Worm (Caenorhabditis elegans) whole organism, L1 larva: ENCODE results near the gene sams-5.
"Not testable (repeated sequence)": the region's sequence is repeated elsewhere in the genome, so short reads cannot be mapped to it uniquely, and the experiment has no call there.

Source experiments
- aha-1 ChIP-seq: fragments of 150-350 bp; optimal IDR thresholded peaks from 2 replicates; lab custom pipeline; 2014; ENCODE audit warnings: missing biosample characterization, missing genetic modification characterization
- alr-1 ChIP-seq: fragments of 200-800 bp; sonication (Bioruptor generic); optimal IDR thresholded peaks from 2 replicates; lab custom pipeline; 2018; ENCODE audit warnings: borderline replicate concordance, mild to moderate bottlenecking, missing genetic modification characterization, missing compliant biosample characterization
- aly-2 ChIP-seq: fragments of 150-350 bp; optimal IDR thresholded peaks from 2 replicates; lab custom pipeline; 2014; ENCODE audit warnings: missing biosample characterization, missing genetic modification characterization
- blmp-1 ChIP-seq: fragments of 150-350 bp; optimal IDR thresholded peaks from 2 replicates; lab custom pipeline; 2014; ENCODE audit warnings: missing biosample characterization, missing genetic modification characterization
- ceh-63 ChIP-seq: fragments of 200-800 bp; sonication (Bioruptor generic); optimal IDR thresholded peaks from 2 replicates; lab custom pipeline; 2018; ENCODE audit warnings: mild to moderate bottlenecking, missing genetic modification characterization, missing compliant biosample characterization
- ceh-90 ChIP-seq: sonication (generic microtip); optimal IDR thresholded peaks from 2 replicates; lab custom pipeline; 2016; ENCODE audit warnings: missing genetic modification characterization, missing compliant biosample characterization
- ces-1 ChIP-seq: fragments of 150-350 bp; optimal IDR thresholded peaks from 2 replicates; lab custom pipeline; 2014; ENCODE audit warnings: missing biosample characterization, missing genetic modification reagents, missing genetic modification characterization
- efl-1 ChIP-seq, 4 experiments: fragments of 150-350 bp; optimal IDR thresholded peaks in 3 of 4; peaks in 1 of 4; 1 replicate in 1 of 4; 2 replicates in 3 of 4; lab custom pipeline; 2014; ENCODE audit warnings: missing biosample characterization in 2 of 4, missing genetic modification characterization in 2 of 4, missing genetic modification reagents in 2 of 4
- egl-27 ChIP-seq, 2 experiments: fragments of 150-350 bp in 1 of 2; sonication (generic microtip); optimal IDR thresholded peaks; 3 replicates each; lab custom pipeline; 2017 to 2018; ENCODE audit warnings: missing biosample characterization in 2 of 2, missing genetic modification characterization in 2 of 2, missing genetic modification reagents in 2 of 2
- ets-5 ChIP-seq: fragments of 200-800 bp; sonication (Bioruptor generic); IDR thresholded peaks from 2 replicates; pipeline ENCODE4 v1.3.6; 2022; ENCODE audit warnings: missing genetic modification characterization, missing compliant biosample characterization
- fos-1 ChIP-seq: fragments of 150-350 bp; optimal IDR thresholded peaks from 2 replicates; lab custom pipeline; 2014; ENCODE audit warnings: missing biosample characterization, missing genetic modification characterization
- hlh-17 ChIP-seq: fragments of 200-800 bp; sonication (Bioruptor generic); optimal IDR thresholded peaks from 2 replicates; lab custom pipeline; 2018; ENCODE audit warnings: missing genetic modification characterization, mild to moderate bottlenecking, missing compliant biosample characterization, moderate library complexity, borderline replicate concordance
- hlh-4 ChIP-seq: sonication (generic microtip); optimal IDR thresholded peaks from 2 replicates; lab custom pipeline; 2016; ENCODE audit warnings: mild to moderate bottlenecking, missing genetic modification characterization, missing compliant biosample characterization
- isw-1 ChIP-seq: fragments of 200-800 bp; sonication (Bioruptor generic); IDR thresholded peaks from 2 replicates; pipeline ENCODE4 v1.3.6; 2022; ENCODE audit warnings: missing genetic modification characterization, missing compliant biosample characterization
- jun-1 ChIP-seq: fragments of 150-350 bp; optimal IDR thresholded peaks from 2 replicates; lab custom pipeline; 2014; ENCODE audit warnings: missing biosample characterization, missing genetic modification reagents, missing genetic modification characterization
- lsy-2 ChIP-seq, 2 experiments: fragments of 150-350 bp; optimal IDR thresholded peaks; 2 replicates each; lab custom pipeline; 2014; ENCODE audit warnings: missing biosample characterization in 2 of 2, missing genetic modification characterization in 2 of 2
- mef-2 ChIP-seq: fragments of 150-350 bp; optimal IDR thresholded peaks from 2 replicates; lab custom pipeline; 2014; ENCODE audit warnings: missing biosample characterization, missing genetic modification characterization
- mep-1 ChIP-seq: fragments of 150-350 bp; optimal IDR thresholded peaks from 2 replicates; lab custom pipeline; 2014; ENCODE audit warnings: missing biosample characterization, missing genetic modification characterization
- nhr-11 ChIP-seq: fragments of 150-350 bp; optimal IDR thresholded peaks from 2 replicates; lab custom pipeline; 2014; ENCODE audit warnings: missing biosample characterization, missing genetic modification characterization
- nhr-12 ChIP-seq: sonication (generic microtip); optimal IDR thresholded peaks from 2 replicates; lab custom pipeline; 2017; ENCODE audit warnings: missing biosample characterization, missing genetic modification characterization
- nhr-19 ChIP-seq: fragments of 200-800 bp; sonication (Bioruptor generic); conservative IDR thresholded peaks from 2 replicates; pipeline ENCODE4 v1.3.6; 2022; ENCODE audit warnings: missing genetic modification characterization, missing compliant biosample characterization
- nhr-20 ChIP-seq: sonication (generic microtip); optimal IDR thresholded peaks from 2 replicates; lab custom pipeline; 2016; ENCODE audit warnings: mild to moderate bottlenecking, missing genetic modification characterization, missing compliant biosample characterization
- nhr-237 ChIP-seq: fragments of 150-350 bp; optimal IDR thresholded peaks from 2 replicates; lab custom pipeline; 2014; ENCODE audit warnings: missing biosample characterization, missing genetic modification characterization
- nhr-28 ChIP-seq: fragments of 150-350 bp; optimal IDR thresholded peaks from 2 replicates; lab custom pipeline; 2014; ENCODE audit warnings: missing biosample characterization, missing genetic modification characterization
- nhr-71 ChIP-seq: sonication (generic microtip); optimal IDR thresholded peaks from 2 replicates; lab custom pipeline; 2016; ENCODE audit warnings: mild to moderate bottlenecking, missing genetic modification characterization, moderate library complexity, missing compliant biosample characterization
- nhr-85 ChIP-seq: sonication (generic microtip); peaks from one replicate; lab custom pipeline; 2016; ENCODE audit warnings: missing genetic modification characterization, inconsistent platforms, missing compliant biosample characterization
- pag-3 ChIP-seq: sonication (generic microtip); optimal IDR thresholded peaks from 2 replicates; lab custom pipeline; 2017; ENCODE audit warnings: missing genetic modification characterization, mild to moderate bottlenecking, missing compliant biosample characterization, antibody characterized with exemption, borderline replicate concordance; ENCODE audit not compliant: insufficient read depth
- pax-3 ChIP-seq: fragments of 200-800 bp; sonication (Bioruptor generic); optimal IDR thresholded peaks from 2 replicates; lab custom pipeline; 2018; ENCODE audit warnings: mild to moderate bottlenecking, missing genetic modification characterization, moderate library complexity, missing compliant biosample characterization
- sup-37 ChIP-seq: fragments of 200-800 bp; sonication (Bioruptor generic); optimal IDR thresholded peaks from 2 replicates; lab custom pipeline; 2018; ENCODE audit warnings: mild to moderate bottlenecking, missing genetic modification characterization, missing compliant biosample characterization
- tbx-2 ChIP-seq: sonication (generic microtip); optimal IDR thresholded peaks from 2 replicates; lab custom pipeline; 2016; ENCODE audit warnings: missing genetic modification characterization, missing compliant biosample characterization
- unc-130 ChIP-seq: fragments of 150-350 bp; optimal IDR thresholded peaks from 2 replicates; lab custom pipeline; 2017; ENCODE audit warnings: missing biosample characterization, missing genetic modification characterization, inconsistent platforms
- unc-30 ChIP-seq: sonication (generic microtip); optimal IDR thresholded peaks from 2 replicates; lab custom pipeline; 2017; ENCODE audit warnings: missing biosample characterization, missing genetic modification characterization
- unc-62 ChIP-seq: fragments of 150-350 bp; optimal IDR thresholded peaks from 2 replicates; lab custom pipeline; 2014; ENCODE audit warnings: missing biosample characterization, missing genetic modification reagents, missing genetic modification characterization
- unc-86 ChIP-seq: sonication (generic microtip); optimal IDR thresholded peaks from 2 replicates; lab custom pipeline; 2016; ENCODE audit warnings: missing genetic modification characterization, missing compliant biosample characterization
- vab-15 ChIP-seq: sonication (generic microtip); optimal IDR thresholded peaks from 2 replicates; lab custom pipeline; 2017; ENCODE audit warnings: missing genotype, mild to moderate bottlenecking, missing genetic modification characterization, missing compliant biosample characterization
- xbp-1 ChIP-seq: sonication (generic microtip); optimal IDR thresholded peaks from 2 replicates; lab custom pipeline; 2016; ENCODE audit warnings: missing genetic modification characterization, missing compliant biosample characterization
- zip-4 ChIP-seq: fragments of 200-800 bp; sonication (Bioruptor generic); optimal IDR thresholded peaks from 2 replicates; lab custom pipeline; 2018; ENCODE audit warnings: mild to moderate bottlenecking, missing genetic modification characterization, moderate library complexity, missing compliant biosample characterization
- ztf-11 ChIP-seq, 2 experiments: sonication (generic microtip); optimal IDR thresholded peaks; 2 replicates each; lab custom pipeline; 2016 to 2017; ENCODE audit warnings: missing genetic modification characterization in 2 of 2, missing biosample characterization in 1 of 2, missing compliant biosample characterization in 1 of 2

sams-5 gene

ce11 chrIV:6321667-6322066 lies 42.3 kb upstream of the sams-5 start, which contains the start of gene Y73B6BL.29 (continued):
- TF ChIP-seq sup-37 (GFP tag; lab: Kevin White, UChicago), result peak; percentile 78
- no peak for TF ChIP-seq pag-3 (tag; lab: Kevin White, UChicago)
- TF ChIP-seq nhr-20 (tag; lab: Kevin White, UChicago), result peak; percentile 95
- TF ChIP-seq ceh-90 (tag; lab: Kevin White, UChicago), result peak; percentile 100
- TF ChIP-seq efl-1 (optimal IDR thresholded peaks at IDR 0.05; lab: Kevin White, UChicago), result peak; percentile 83 to 98
- TF ChIP-seq efl-1 (GFP tag; optimal IDR thresholded peaks at IDR 0.05 in 1 of 2; lab: Kevin White, UChicago), result peak; percentile 98 to 99
- TF ChIP-seq ceh-63 (GFP tag; lab: Kevin White, UChicago), result peak; percentile 75
- peak; percentile 96 for TF ChIP-seq lsy-2 (tag; optimal IDR thresholded peaks at IDR 0.05; lab: Kevin White, UChicago)

- TF ChIP-seq nhr-20 (tag; lab: Kevin White, UChicago); zip-4; isw-1 (GFP tag; lab: Robert Waterston, UW): not testable (repeated sequence)
These were observed 38.0 kb upstream of the sams-5 start, which contains the start of gene Y73B6BL.12 for ce11 chrIV:6317357-6317756. Gene Y73B6BL.12, minus strand, starts transcription at chrIV:6317457.

ce11 chrIV:6307439-6307838 lies 28.1 kb upstream of the sams-5 start, which contains the start of gene csp-2:
Gene csp-2, plus strand, starts transcription at chrIV:6307739.
- TF ChIP-seq nhr-20 (tag; lab: Kevin White, UChicago), result no peak
- TF ChIP-seq unc-130 (tag; lab: Kevin White, UChicago), result no peak
- no peak for TF ChIP-seq jun-1 (tag; lab: Kevin White, UChicago)
- TF ChIP-seq egl-27 (tag; optimal IDR thresholded peaks at IDR 0.05; lab: Kevin White, UChicago), result no peak
- TF ChIP-seq ets-5 (GFP tag; lab: Robert Waterston, UW), result no peak
- no peak for TF ChIP-seq nhr-28 (tag; lab: Kevin White, UChicago)
- TF ChIP-seq mep-1 (tag; lab: Kevin White, UChicago), result no peak
- TF ChIP-seq zip-4, result no peak
- no peak for TF ChIP-seq nhr-237 (tag; lab: Kevin White, UChicago)
- TF ChIP-seq nhr-12, result no peak
- no peak for TF ChIP-seq hlh-4 (tag; lab: Kevin White, UChicago)
- TF ChIP-seq pax-3 (tag; lab: Kevin White, UChicago), result no peak
- TF ChIP-seq aly-2 (tag; lab: Kevin White, UChicago), result no peak
- TF ChIP-seq unc-62 (GFP tag; lab: Kevin White, UChicago), result no peak
- TF ChIP-seq vab-15 (tag; lab: Kevin White, UChicago), result no peak

ce11 chrIV:6303642-6304041 lies 24.3 kb upstream of the sams-5 start, which contains the start of gene srv-25:
Gene srv-25, minus strand, starts transcription at chrIV:6303742.
- TF ChIP-seq tbx-2 (tag; lab: Kevin White, UChicago) (no peak), mef-2 (tag; lab: Kevin White, UChicago) (no peak), fos-1 (tag; lab: Kevin White, UChicago) (no peak), unc-86 (tag; lab: Kevin White, UChicago) (no peak), aha-1 (tag; lab: Kevin White, UChicago) (no peak)
- TF ChIP-seq, all 84 proteins: peak for 0

- TF ChIP-seq hlh-17 (GFP tag; lab: Kevin White, UChicago), result no peak
- TF ChIP-seq efl-1 (optimal IDR thresholded peaks at IDR 0.05; lab: Kevin White, UChicago), result no peak
- TF ChIP-seq efl-1 (GFP tag; optimal IDR thresholded peaks at IDR 0.05 in 1 of 2; lab: Kevin White, UChicago), result peak in 1 of 2 experiments; percentile 48
These were observed 22.4 kb upstream of the sams-5 start, which contains the start of gene srv-26 for ce11 chrIV:6301764-6302163. Gene srv-26, minus strand, starts transcription at chrIV:6301864.

ce11 chrIV:6299523-6299922 lies 20.2 kb upstream of the sams-5 start:
- TF ChIP-seq zip-4 (no peak), unc-30 (tag; lab: Kevin White, UChicago) (no peak), nhr-71 (no peak), unc-86 (tag; lab: Kevin White, UChicago) (no peak), efl-1 (optimal IDR thresholded peaks at IDR 0.05; lab: Kevin White, UChicago) (no peak), efl-1 (GFP tag; optimal IDR thresholded peaks at IDR 0.05 in 1 of 2; lab: Kevin White, UChicago) (no peak), ces-1 (no peak), jun-1 (tag; lab: Kevin White, UChicago) (no peak), nhr-85 (tag; lab: Kevin White, UChicago) (no peak), isw-1 (GFP tag; lab: Robert Waterston, UW) (no peak), ztf-11 (tag; optimal IDR thresholded peaks at IDR 0.05; lab: Kevin White, UChicago) (no peak), vab-15 (tag; lab: Kevin White, UChicago) (no peak), ets-5 (GFP tag; lab: Robert Waterston, UW) (no peak), blmp-1 (tag; lab: Kevin White, UChicago) (no peak), xbp-1 (tag; lab: Kevin White, UChicago) (no peak), alr-1 (tag; lab: Kevin White, UChicago) (no peak), sup-37 (GFP tag; lab: Kevin White, UChicago) (no peak), nhr-19 (GFP tag; lab: Robert Waterston, UW) (no peak), fos-1 (tag; lab: Kevin White, UChicago) (no peak), nhr-11 (no peak)
- TF ChIP-seq, all 84 proteins: peak for 0
